Worm (Caenorhabditis elegans) whole organism, L3 larva: Measurements from ENCODE around the gene C25A8.5.

ENCODE experiments used
- ama-1 ChIP-seq: fragments of 150-350 bp; optimal IDR thresholded peaks from 2 replicates; lab custom pipeline; 2018
- ceh-82 ChIP-seq: fragments of 150-350 bp; optimal IDR thresholded peaks from 2 replicates; lab custom pipeline; 2014; ENCODE audit warnings: missing biosample characterization, missing genetic modification characterization
- egl-27 ChIP-seq: sonication (generic microtip); optimal IDR thresholded peaks from 4 replicates; lab custom pipeline; 2017; ENCODE audit warnings: missing biosample characterization, missing genetic modification reagents, missing genetic modification characterization
- elt-1 ChIP-seq: fragments of 150-350 bp; optimal IDR thresholded peaks from 2 replicates; lab custom pipeline; 2014; ENCODE audit warnings: missing biosample characterization, missing genetic modification characterization
- elt-3 ChIP-seq, 3 experiments: fragments of 150-350 bp in 1 of 3; sonication (generic microtip) in 2 of 3; optimal IDR thresholded peaks; 2 replicates in 2 of 3; 4 replicates in 1 of 3; lab custom pipeline; 2014 to 2017; ENCODE audit warnings: missing biosample characterization in 3 of 3, missing genetic modification characterization in 3 of 3
- fkh-10 ChIP-seq: sonication (generic microtip); optimal IDR thresholded peaks from 2 replicates; lab custom pipeline; 2017; ENCODE audit warnings: missing biosample characterization, missing genetic modification reagents, missing genetic modification characterization
- nhr-11 ChIP-seq: fragments of 150-350 bp; optimal IDR thresholded peaks from 2 replicates; lab custom pipeline; 2014; ENCODE audit warnings: missing biosample characterization, missing genetic modification characterization
- nhr-237 ChIP-seq: fragments of 150-350 bp; optimal IDR thresholded peaks from 2 replicates; lab custom pipeline; 2014; ENCODE audit warnings: missing biosample characterization, missing genetic modification characterization
- nhr-43 ChIP-seq: sonication (generic microtip); optimal IDR thresholded peaks from 2 replicates; lab custom pipeline; 2016; ENCODE audit warnings: mild to moderate bottlenecking, missing genetic modification characterization, missing compliant biosample characterization; ENCODE audit not compliant: poor library complexity, severe bottlenecking
- unc-62 ChIP-seq: fragments of 150-350 bp; sonication (generic microtip); optimal IDR thresholded peaks from 4 replicates; lab custom pipeline; 2014; ENCODE audit warnings: missing biosample characterization, missing genetic modification reagents, missing genetic modification characterization
- zag-1 ChIP-seq: fragments of 150-350 bp; optimal IDR thresholded peaks from 2 replicates; lab custom pipeline; 2014; ENCODE audit warnings: missing biosample characterization, missing genetic modification characterization

DNA sequence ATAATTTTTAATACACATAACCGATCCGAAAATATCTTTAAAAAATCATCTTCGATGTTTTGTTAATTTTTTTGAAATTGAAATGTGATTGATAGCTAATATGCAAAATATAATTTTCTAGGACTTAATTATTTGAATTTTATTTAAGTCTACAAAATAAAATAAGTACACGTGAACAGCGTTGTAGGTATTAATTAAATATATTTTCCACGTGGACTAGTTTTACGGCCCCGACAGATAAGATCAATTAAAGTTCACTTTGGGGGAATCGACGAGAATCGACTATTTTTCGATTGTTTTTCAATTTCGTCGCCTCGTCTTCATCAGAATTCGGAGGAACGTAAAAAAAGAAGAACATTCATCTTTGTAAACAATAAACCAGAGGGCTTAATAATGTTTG lies at the start of gene C25A8.5:
- TF ChIP-seq elt-3 (tag; optimal IDR thresholded peaks at IDR 0.05; lab: Kevin White, UChicago) (no peak), zag-1 (tag; lab: Kevin White, UChicago) (no peak), nhr-237 (no peak), ama-1 (lab: Kevin White, UChicago) (no peak), unc-62 (GFP tag; lab: Kevin White, UChicago) (no peak), egl-27 (no peak), fkh-10 (no peak), elt-1 (no peak), ceh-82 (tag; lab: Kevin White, UChicago) (no peak), nhr-43 (no peak), nhr-11 (tag; lab: Kevin White, UChicago) (no peak)
